Worm (Caenorhabditis elegans): ENCODE measurements around the gene C33F10.4.

ce11 chrII:4800524-4800923 is 5.0 kb downstream of the C33F10.4 start:
- TF ChIP-seq him-1 (tag; optimal IDR thresholded peaks at IDR 0.05) = no peak
- no peak for TF ChIP-seq W03F9.2 (tag; optimal IDR thresholded peaks at IDR 0.05)

Data from whole organism, L4/young adult.